Worm (Caenorhabditis elegans) whole organism, L2 larva: ENCODE results near the gene rnp-3.

ENCODE experiments used
- C34F6.9 ChIP-seq: fragments of 150-350 bp; optimal IDR thresholded peaks from 2 replicates; lab custom pipeline; 2014; ENCODE audit warnings: missing biosample characterization, missing genetic modification characterization
- F13H6.1 ChIP-seq: sonication (generic microtip); optimal IDR thresholded peaks from 2 replicates; lab custom pipeline; 2016; ENCODE audit warnings: missing genetic modification characterization, missing compliant biosample characterization
- Y55F3AM.14 ChIP-seq: fragments of 200-800 bp; sonication (Bioruptor generic); optimal IDR thresholded peaks from 2 replicates; lab custom pipeline; 2018; ENCODE audit warnings: mild to moderate bottlenecking, missing genetic modification characterization, missing compliant biosample characterization
- ZK546.5 ChIP-seq: sonication (generic microtip); optimal IDR thresholded peaks from 2 replicates; lab custom pipeline; 2017; ENCODE audit warnings: missing biosample characterization, missing genetic modification characterization
- ama-1 ChIP-seq: fragments of 150-350 bp; optimal IDR thresholded peaks from 2 replicates; lab custom pipeline; 2018; ENCODE audit warnings: inconsistent platforms
- blmp-1 ChIP-seq: sonication (generic microtip); optimal IDR thresholded peaks from 2 replicates; lab custom pipeline; 2017; ENCODE audit warnings: missing genetic modification characterization, mild to moderate bottlenecking, missing compliant biosample characterization, antibody characterized with exemption, moderate library complexity; ENCODE audit not compliant: insufficient read depth
- ceh-16 ChIP-seq: fragments of 150-350 bp; optimal IDR thresholded peaks from 2 replicates; lab custom pipeline; 2014; ENCODE audit warnings: missing biosample characterization, missing genetic modification characterization
- ceh-82 ChIP-seq: fragments of 150-350 bp; optimal IDR thresholded peaks from 2 replicates; lab custom pipeline; 2014; ENCODE audit warnings: missing biosample characterization, missing genetic modification characterization
- crh-2 ChIP-seq: sonication (generic microtip); optimal IDR thresholded peaks from 2 replicates; lab custom pipeline; 2017; ENCODE audit warnings: missing biosample characterization, missing genetic modification characterization
- dmd-4 ChIP-seq: sonication (generic microtip); optimal IDR thresholded peaks from 2 replicates; lab custom pipeline; 2017; ENCODE audit warnings: missing biosample characterization, missing genetic modification characterization
- elt-3 ChIP-seq: sonication (generic microtip); optimal IDR thresholded peaks from 2 replicates; lab custom pipeline; 2017; ENCODE audit warnings: missing biosample characterization, missing genetic modification characterization
- fos-1 ChIP-seq: fragments of 150-350 bp; optimal IDR thresholded peaks from 2 replicates; lab custom pipeline; 2014; ENCODE audit warnings: missing biosample characterization, missing genetic modification characterization
- gmeb-1 ChIP-seq: fragments of 150-350 bp; optimal IDR thresholded peaks from 2 replicates; lab custom pipeline; 2014; ENCODE audit warnings: missing biosample characterization, missing genetic modification characterization
- lin-11 ChIP-seq: fragments of 150-350 bp; sonication (generic microtip); optimal IDR thresholded peaks from 2 replicates; lab custom pipeline; 2014; ENCODE audit warnings: missing biosample characterization, missing genetic modification characterization, inconsistent platforms, mixed read lengths
- lsy-2 ChIP-seq, 2 experiments: fragments of 150-350 bp in 1 of 2; sonication (generic microtip) in 1 of 2; optimal IDR thresholded peaks; 2 replicates each; lab custom pipeline; 2014 to 2017; ENCODE audit warnings: missing biosample characterization in 2 of 2, missing genetic modification characterization in 2 of 2
- mab-5 ChIP-seq: fragments of 150-350 bp; optimal IDR thresholded peaks from 2 replicates; lab custom pipeline; 2014; ENCODE audit warnings: missing biosample characterization, missing genetic modification characterization
- mbf-1 ChIP-seq: sonication (generic microtip); optimal IDR thresholded peaks from 2 replicates; lab custom pipeline; 2017; ENCODE audit warnings: missing biosample characterization, missing genetic modification characterization
- mdl-1 ChIP-seq, 2 experiments: fragments of 150-350 bp in 1 of 2; sonication (generic microtip) in 1 of 2; optimal IDR thresholded peaks; 2 replicates each; lab custom pipeline; 2017; ENCODE audit warnings: missing biosample characterization in 2 of 2, missing genetic modification characterization in 2 of 2
- nhr-10 ChIP-seq: sonication (generic microtip); optimal IDR thresholded peaks from 2 replicates; lab custom pipeline; 2017; ENCODE audit warnings: missing biosample characterization, missing genetic modification characterization
- nhr-11 ChIP-seq: fragments of 150-350 bp; optimal IDR thresholded peaks from 2 replicates; lab custom pipeline; 2014; ENCODE audit warnings: missing biosample characterization, missing genetic modification characterization
- nhr-12 ChIP-seq: fragments of 150-350 bp; optimal IDR thresholded peaks from 2 replicates; lab custom pipeline; 2014; ENCODE audit warnings: missing biosample characterization, missing genetic modification characterization
- nhr-21 ChIP-seq: fragments of 150-350 bp; optimal IDR thresholded peaks from 2 replicates; lab custom pipeline; 2014; ENCODE audit warnings: missing biosample characterization, missing genetic modification characterization
- nhr-25 ChIP-seq: fragments of 150-350 bp; sonication (generic microtip); optimal IDR thresholded peaks from 3 replicates; lab custom pipeline; 2014; ENCODE audit warnings: missing biosample characterization, missing genetic modification characterization
- nhr-6 ChIP-seq: fragments of 150-350 bp; optimal IDR thresholded peaks from 2 replicates; lab custom pipeline; 2014; ENCODE audit warnings: missing biosample characterization, missing genetic modification characterization
- peb-1 ChIP-seq: fragments of 150-350 bp; optimal IDR thresholded peaks from 2 replicates; lab custom pipeline; 2014; ENCODE audit warnings: missing biosample characterization, missing genetic modification characterization
- skn-1 ChIP-seq: sonication (generic microtip); optimal IDR thresholded peaks from 2 replicates; lab custom pipeline; 2017; ENCODE audit warnings: missing biosample characterization, missing genetic modification characterization
- sma-3 ChIP-seq: sonication (generic microtip); optimal IDR thresholded peaks from 2 replicates; lab custom pipeline; 2016; ENCODE audit warnings: missing genetic modification reagents, missing genetic modification characterization, missing compliant biosample characterization
- sma-9 ChIP-seq, 2 experiments: fragments of 150-350 bp in 1 of 2; sonication (generic microtip) in 1 of 2; optimal IDR thresholded peaks; 2 replicates each; lab custom pipeline; 2014 to 2016; ENCODE audit warnings: missing genetic modification characterization in 2 of 2, mild to moderate bottlenecking in 1 of 2, missing biosample characterization in 1 of 2, missing compliant biosample characterization in 1 of 2, missing genetic modification reagents in 1 of 2, moderate library complexity in 1 of 2
- snpc-4 ChIP-seq: fragments of 150-350 bp; optimal IDR thresholded peaks from 2 replicates; lab custom pipeline; 2014; ENCODE audit warnings: missing biosample characterization, missing genetic modification characterization
- unc-39 ChIP-seq: fragments of 150-350 bp; optimal IDR thresholded peaks from 2 replicates; lab custom pipeline; 2014; ENCODE audit warnings: missing biosample characterization, missing genetic modification characterization
- unc-55 ChIP-seq: fragments of 150-350 bp; sonication (generic microtip); optimal IDR thresholded peaks from 3 replicates; lab custom pipeline; 2014; ENCODE audit warnings: missing biosample characterization, missing genetic modification reagents, missing genetic modification characterization
- unc-62 ChIP-seq: fragments of 150-350 bp; optimal IDR thresholded peaks from 2 replicates; lab custom pipeline; 2014; ENCODE audit warnings: missing biosample characterization, missing genetic modification reagents, missing genetic modification characterization
- zag-1 ChIP-seq: fragments of 150-350 bp; optimal IDR thresholded peaks from 2 replicates; lab custom pipeline; 2014; ENCODE audit warnings: missing biosample characterization, missing genetic modification characterization
- ztf-1 ChIP-seq: fragments of 200-800 bp; sonication (Bioruptor generic); conservative IDR thresholded peaks from 2 replicates; pipeline ENCODE4 v1.3.6; 2022; ENCODE audit warnings: missing genetic modification characterization, missing compliant biosample characterization
- ztf-11 ChIP-seq: sonication (generic microtip); optimal IDR thresholded peaks from 2 replicates; lab custom pipeline; 2017; ENCODE audit warnings: missing biosample characterization, missing genetic modification characterization
- ztf-4 ChIP-seq: fragments of 150-350 bp; optimal IDR thresholded peaks from 2 replicates; lab custom pipeline; 2014; ENCODE audit warnings: missing biosample characterization, missing genetic modification characterization

rnp-3 gene

ce11 chrIV:4154641-4155040, 19.2 kb upstream of the rnp-3 start, which contains the start of gene K08D10.14:
K08D10.14 (plus strand) TSS chrIV:4154941.
- TF ChIP-seq fos-1 (tag; lab: Kevin White, UChicago), result peak; percentile 0
- no peak for TF ChIP-seq zag-1 (tag; lab: Kevin White, UChicago)
- no peak for TF ChIP-seq mdl-1 (tag; optimal IDR thresholded peaks at IDR 0.05; lab: Kevin White, UChicago)
- TF ChIP-seq unc-62 (GFP tag; lab: Kevin White, UChicago), result no peak

- TF ChIP-seq crh-2 (tag; lab: Kevin White, UChicago) (no peak), skn-1 (tag; lab: Kevin White, UChicago) (no peak), sma-9 (GFP tag; optimal IDR thresholded peaks at IDR 0.05; lab: Kevin White, UChicago) (no peak), sma-9 (tag; optimal IDR thresholded peaks at IDR 0.05; lab: Kevin White, UChicago) (no peak), nhr-11 (no peak), nhr-10 (tag; lab: Kevin White, UChicago) (no peak), nhr-25 (tag; lab: Kevin White, UChicago) (no peak), ama-1 (lab: Kevin White, UChicago) (no peak), dmd-4 (no peak), ceh-82 (tag; lab: Kevin White, UChicago) (no peak), gmeb-1 (tag; lab: Kevin White, UChicago) (no peak), ztf-4 (tag; lab: Kevin White, UChicago) (no peak), ZK546.5 (tag; lab: Kevin White, UChicago) (no peak), peb-1 (no peak), lin-11 (tag; lab: Kevin White, UChicago) (no peak)
These were observed 11.8 kb upstream of the rnp-3 start, which contains the start of gene scrm-5 for ce11 chrIV:4162121-4162520. scrm-5 (plus strand) TSS chrIV:4162421.

ce11 chrIV:4164392-4164791, 9.5 kb upstream of the rnp-3 start, which contains the start of gene scrm-8:
scrm-8 (plus strand) TSS chrIV:4164692.
- TF ChIP-seq nhr-12 (tag; lab: Kevin White, UChicago) (no peak), elt-3 (tag; lab: Kevin White, UChicago) (no peak), mdl-1 (tag; optimal IDR thresholded peaks at IDR 0.05; lab: Kevin White, UChicago) (no peak), nhr-6 (no peak), ztf-1 (no peak), snpc-4 (tag; lab: Kevin White, UChicago) (no peak), ztf-11 (tag; lab: Kevin White, UChicago) (no peak), skn-1 (tag; lab: Kevin White, UChicago) (no peak), sma-3 (no peak), nhr-21 (no peak)
- TF ChIP-seq, all 48 proteins: peak for 0

- no peak for TF ChIP-seq nhr-21
- no peak for TF ChIP-seq ztf-4 (tag; lab: Kevin White, UChicago)
- no peak for TF ChIP-seq ceh-16 (tag; lab: Kevin White, UChicago)
- no peak for TF ChIP-seq dmd-4
These were observed 6.6 kb upstream of the rnp-3 start for ce11 chrIV:4167296-4167695.

ce11 chrIV:4171531-4172163, 2.2 kb upstream of the rnp-3 start, which contains the start of the genes K08D10.13 and rnp-2:
K08D10.13 (minus strand) TSS chrIV:4171581.
rnp-2 (plus strand) TSS chrIV:4172076.
- TF ChIP-seq ceh-16 (tag; lab: Kevin White, UChicago) (no peak), unc-39 (tag; lab: Kevin White, UChicago) (no peak), sma-9 (GFP tag; optimal IDR thresholded peaks at IDR 0.05; lab: Kevin White, UChicago) (no peak), sma-9 (tag; optimal IDR thresholded peaks at IDR 0.05; lab: Kevin White, UChicago) (no peak), lsy-2 (tag; optimal IDR thresholded peaks at IDR 0.05; lab: Kevin White, UChicago) (peak; percentile 22 to 79), unc-55 (GFP tag; lab: Kevin White, UChicago) (peak; percentile 52), gmeb-1 (tag; lab: Kevin White, UChicago) (peak; percentile 60), F13H6.1 (peak; percentile 40), sma-3 (peak; percentile 46), C34F6.9 (tag; lab: Kevin White, UChicago) (peak; percentile 60)

ce11 chrIV:4172242-4172641, 1.6 kb upstream of the rnp-3 start:
- no peak for TF ChIP-seq C34F6.9 (tag; lab: Kevin White, UChicago)
- no peak for TF ChIP-seq ama-1 (lab: Kevin White, UChicago)
- TF ChIP-seq sma-9 (GFP tag; optimal IDR thresholded peaks at IDR 0.05; lab: Kevin White, UChicago), result no peak
- no peak for TF ChIP-seq sma-9 (tag; optimal IDR thresholded peaks at IDR 0.05; lab: Kevin White, UChicago)
- TF ChIP-seq Y55F3AM.14 (GFP tag; lab: Kevin White, UChicago), result no peak
- TF ChIP-seq blmp-1 (tag; lab: Kevin White, UChicago), result no peak
- TF ChIP-seq mab-5 (tag; lab: Kevin White, UChicago), result no peak
- no peak for TF ChIP-seq lsy-2 (tag; optimal IDR thresholded peaks at IDR 0.05; lab: Kevin White, UChicago)
- no peak for TF ChIP-seq zag-1 (tag; lab: Kevin White, UChicago)
- TF ChIP-seq sma-3, result no peak
- no peak for TF ChIP-seq mbf-1 (tag; lab: Kevin White, UChicago)
